Fruit fly (Drosophila melanogaster) whole organism, embryonic: ENCODE measurements around the gene Mkp3.
A peak's percentile ranks its signal among the peaks of the same experiment; 100 is the strongest.

Experiments
- Adf1 ChIP-seq: fragments of 200-800 bp; sonication (Bioruptor generic); IDR thresholded peaks from 2 replicates; pipeline ENCODE4 v1.3.6; 2022; ENCODE audit warnings: missing biosample characterization, missing genetic modification characterization
- Awh ChIP-seq: fragments of 200-800 bp; sonication (Bioruptor generic); IDR thresholded peaks from 2 replicates; pipeline ENCODE4, ENCODE4 v1.3.6; 2022; ENCODE audit warnings: missing biosample characterization, missing genetic modification characterization
- CG10209 ChIP-seq: fragments of 200-800 bp; sonication (Bioruptor generic); optimal IDR thresholded peaks from 3 replicates; lab custom pipeline; 2017; ENCODE audit warnings: missing biosample characterization, mild to moderate bottlenecking, missing genetic modification characterization, missing genetic modification reagents
- CG10565 ChIP-seq: fragments of 200-800 bp; sonication (Bioruptor generic); optimal IDR thresholded peaks from 3 replicates; lab custom pipeline; 2016; ENCODE audit warnings: missing biosample characterization, mild to moderate bottlenecking, missing genetic modification characterization
- CG10979 ChIP-seq: fragments of 200-800 bp; sonication (Bioruptor generic); optimal IDR thresholded peaks from 2 replicates; lab custom pipeline; 2018; ENCODE audit warnings: missing biosample characterization, mild to moderate bottlenecking, missing genetic modification characterization, moderate library complexity
- CG12299 ChIP-seq: fragments of 200-800 bp; sonication (Bioruptor generic); optimal IDR thresholded peaks from 2 replicates; lab custom pipeline; 2018; ENCODE audit warnings: missing biosample characterization, mild to moderate bottlenecking, missing genetic modification characterization
- CG15269 ChIP-seq: fragments of 200-800 bp; sonication (Bioruptor generic); optimal IDR thresholded peaks from 2 replicates; lab custom pipeline; 2018; ENCODE audit warnings: missing biosample characterization, mild to moderate bottlenecking, missing genetic modification characterization, moderate library complexity
- CG1603 ChIP-seq: fragments of 200-800 bp; sonication (Bioruptor generic); optimal IDR thresholded peaks from 2 replicates; lab custom pipeline; 2019; ENCODE audit warnings: missing biosample characterization, mild to moderate bottlenecking, missing genetic modification characterization, moderate library complexity
- CG17568 ChIP-seq: fragments of 200-800 bp; sonication (Bioruptor generic); optimal IDR thresholded peaks from 2 replicates; lab custom pipeline; 2018; ENCODE audit warnings: missing biosample characterization, mild to moderate bottlenecking, missing genetic modification characterization, moderate library complexity
- CG18619 ChIP-seq: fragments of 200-800 bp; sonication (Bioruptor generic); optimal IDR thresholded peaks from 3 replicates; lab custom pipeline; 2017; ENCODE audit warnings: missing biosample characterization, mild to moderate bottlenecking, missing genetic modification characterization
- CG2889 ChIP-seq: fragments of 200-800 bp; sonication (Bioruptor generic); IDR thresholded peaks from 3 replicates; pipeline ENCODE4 v1.3.6; 2022; ENCODE audit warnings: missing biosample characterization, missing genetic modification characterization
- CG30020 ChIP-seq: fragments of 200-800 bp; optimal IDR thresholded peaks from 2 replicates; lab custom pipeline; 2019; ENCODE audit warnings: missing biosample characterization, mild to moderate bottlenecking, missing genetic modification characterization, moderate library complexity
- CG30403 ChIP-seq: fragments of 200-800 bp; sonication (Bioruptor generic); optimal IDR thresholded peaks from 3 replicates; lab custom pipeline; 2016; ENCODE audit warnings: missing biosample characterization, missing genetic modification characterization
- CG3838 ChIP-seq: fragments of 200-800 bp; sonication (Bioruptor generic); optimal IDR thresholded peaks from 3 replicates; lab custom pipeline; 2016; ENCODE audit warnings: missing biosample characterization, missing genetic modification characterization
- CG43689 ChIP-seq: fragments of 200-800 bp; sonication (Bioruptor generic); IDR thresholded peaks from 2 replicates; pipeline ENCODE4 v1.3.6; 2022; ENCODE audit warnings: missing biosample characterization, missing genetic modification characterization
- CG4617 ChIP-seq: fragments of 200-800 bp; sonication (Bioruptor generic); optimal IDR thresholded peaks from 3 replicates; lab custom pipeline; 2016; ENCODE audit warnings: missing biosample characterization, missing genetic modification characterization, borderline replicate concordance
- CG6689 ChIP-seq: fragments of 200-800 bp; sonication (Bioruptor generic); IDR thresholded peaks from 2 replicates; pipeline ENCODE4 v1.3.6; 2022; ENCODE audit warnings: missing biosample characterization, missing genetic modification characterization
- CG7839 ChIP-seq: fragments of 200-800 bp; sonication (Bioruptor generic); optimal IDR thresholded peaks from 3 replicates; lab custom pipeline; 2018; ENCODE audit warnings: missing biosample characterization, mild to moderate bottlenecking, missing genetic modification characterization, moderate library complexity
- CG7963 ChIP-seq: fragments of 200-800 bp; sonication (Bioruptor generic); IDR thresholded peaks from 3 replicates; pipeline ENCODE4 v1.3.6; 2022; ENCODE audit warnings: missing biosample characterization, missing genetic modification characterization; ENCODE audit not compliant: partially characterized antibody
- CG9817 ChIP-seq: fragments of 200-800 bp; sonication (Bioruptor generic); optimal IDR thresholded peaks from 2 replicates; lab custom pipeline; 2018; ENCODE audit warnings: missing biosample characterization, mild to moderate bottlenecking, missing genetic modification characterization, moderate library complexity
- Dbx ChIP-seq: fragments of 200-800 bp; sonication (Bioruptor generic); IDR thresholded peaks from 3 replicates; pipeline ENCODE4 v1.3.6; 2022; ENCODE audit warnings: missing biosample characterization, missing genetic modification characterization
- Dip2 ChIP-seq: fragments of 200-800 bp; sonication (Bioruptor generic); IDR thresholded peaks from 2 replicates; pipeline ENCODE4 v1.3.6; 2022; ENCODE audit warnings: missing biosample characterization, missing genetic modification characterization
- Eip74EF ChIP-seq, 2 experiments: fragments of 200-800 bp in 1 of 2; fragments of >200 bp in 1 of 2; sonication (Bioruptor generic) in 1 of 2; optimal IDR thresholded peaks; 2 replicates each; lab custom pipeline; 2017 to 2019; ENCODE audit warnings: missing biosample characterization in 2 of 2, missing genetic modification characterization in 2 of 2, mild to moderate bottlenecking in 1 of 2, moderate library complexity in 1 of 2
- Elba2 ChIP-seq: fragments of 200-800 bp; sonication (Bioruptor generic); optimal IDR thresholded peaks from 3 replicates; lab custom pipeline; 2016; ENCODE audit warnings: missing biosample characterization, missing genetic modification characterization
- Kr ChIP-seq: fragments of 200-800 bp; sonication (Bioruptor generic); optimal IDR thresholded peaks from 2 replicates; lab custom pipeline; 2017; ENCODE audit warnings: missing biosample characterization, mild to moderate bottlenecking, missing genetic modification characterization
- MBD-R2 ChIP-seq: fragments of 200-800 bp; sonication (Bioruptor generic); IDR thresholded peaks from 2 replicates; pipeline ENCODE4 v1.3.6; 2022; ENCODE audit warnings: missing biosample characterization, missing genetic modification characterization
- Nf-YB ChIP-seq: fragments of 200-800 bp; sonication (Bioruptor generic); optimal IDR thresholded peaks from 3 replicates; lab custom pipeline; 2019; ENCODE audit warnings: missing biosample characterization, mild to moderate bottlenecking, missing genetic modification characterization, moderate library complexity
- ap ChIP-seq: fragments of 200-800 bp; sonication (Bioruptor generic); IDR thresholded peaks from 2 replicates; pipeline ENCODE4 v1.3.6; 2022; ENCODE audit warnings: missing biosample characterization, missing genetic modification characterization
- az2 ChIP-seq: fragments of 200-800 bp; sonication (Bioruptor generic); optimal IDR thresholded peaks from 3 replicates; lab custom pipeline; 2016; ENCODE audit warnings: missing biosample characterization, missing genetic modification characterization
- chif ChIP-seq, 2 experiments: fragments of 200-800 bp; sonication (Bioruptor generic); optimal IDR thresholded peaks; 3 replicates each; lab custom pipeline; 2016; ENCODE audit warnings: missing biosample characterization in 2 of 2, missing genetic modification characterization in 2 of 2
- cwo ChIP-seq: fragments of 200-800 bp; sonication (Bioruptor generic); optimal IDR thresholded peaks from 3 replicates; lab custom pipeline; 2017; ENCODE audit warnings: missing biosample characterization, missing genetic modification characterization, mild to moderate bottlenecking, moderate library complexity, missing genetic modification reagents
- da ChIP-seq: fragments of 200-800 bp; sonication (Bioruptor generic); optimal IDR thresholded peaks from 2 replicates; lab custom pipeline; 2016; ENCODE audit warnings: missing biosample characterization, missing genetic modification characterization
- dati ChIP-seq: fragments of 200-800 bp; sonication (Bioruptor generic); IDR thresholded peaks from 2 replicates; pipeline ENCODE4 v1.3.6; 2022; ENCODE audit warnings: missing biosample characterization, missing genetic modification characterization
- dysf ChIP-seq: fragments of 200-800 bp; sonication (Bioruptor generic); IDR thresholded peaks from 3 replicates; pipeline ENCODE4 v1.3.6; 2022; ENCODE audit warnings: missing biosample characterization, missing genetic modification characterization
- eve ChIP-seq, 2 experiments: fragments of >200 bp; optimal IDR thresholded peaks; 2 replicates each; lab custom pipeline; 2017; ENCODE audit warnings: missing biosample characterization in 2 of 2, missing genetic modification characterization in 2 of 2
- eyg ChIP-seq: fragments of 200-800 bp; sonication (Bioruptor generic); optimal IDR thresholded peaks from 3 replicates; lab custom pipeline; 2016; ENCODE audit warnings: missing biosample characterization, missing genetic modification characterization
- hb ChIP-seq: fragments of 200-800 bp; sonication (Bioruptor generic); IDR thresholded peaks from 3 replicates; pipeline ENCODE4 v1.3.6; 2022; ENCODE audit warnings: missing biosample characterization, missing genetic modification characterization; ENCODE audit not compliant: partially characterized antibody
- lov ChIP-seq, 2 experiments: fragments of 200-800 bp in 1 of 2; fragments of >200 bp in 1 of 2; sonication (Bioruptor generic) in 1 of 2; IDR thresholded peaks in 1 of 2; optimal IDR thresholded peaks in 1 of 2; 2 replicates in 1 of 2; 3 replicates in 1 of 2; pipeline versions ENCODE4 v1.3.6 to Lab custom; 2017 to 2022; ENCODE audit warnings: missing biosample characterization in 1 of 2, missing genetic modification characterization in 1 of 2
- onecut ChIP-seq: fragments of 200-800 bp; sonication (Bioruptor generic); IDR thresholded peaks from 2 replicates; pipeline ENCODE4 v1.3.6; 2022; ENCODE audit warnings: missing biosample characterization, missing genetic modification characterization
- pfk ChIP-seq: fragments of 200-800 bp; sonication (Bioruptor generic); optimal IDR thresholded peaks from 2 replicates; lab custom pipeline; 2018; ENCODE audit warnings: missing biosample characterization, mild to moderate bottlenecking, missing genetic modification characterization, moderate library complexity
- pum ChIP-seq: fragments of 200-800 bp; sonication (Bioruptor generic); optimal IDR thresholded peaks from 2 replicates; lab custom pipeline; 2016; ENCODE audit warnings: missing biosample characterization, missing genetic modification characterization
- rib ChIP-seq: fragments of 200-800 bp; sonication (Bioruptor generic); IDR thresholded peaks from 2 replicates; pipeline ENCODE4 v1.3.6; 2022; ENCODE audit warnings: missing biosample characterization, missing genetic modification characterization
- sisA ChIP-seq: fragments of 200-800 bp; sonication (Bioruptor generic); IDR thresholded peaks from 2 replicates; pipeline ENCODE4 v1.3.6; 2022; ENCODE audit warnings: missing biosample characterization, missing genetic modification characterization
- slp2 ChIP-seq: fragments of 200-800 bp; sonication (Bioruptor generic); optimal IDR thresholded peaks from 2 replicates; lab custom pipeline; 2016; ENCODE audit warnings: missing biosample characterization, missing genetic modification characterization
- sob ChIP-seq: fragments of 200-800 bp; sonication (Bioruptor generic); IDR thresholded peaks from 2 replicates; pipeline ENCODE4 v1.3.6; 2022; ENCODE audit warnings: missing biosample characterization, missing genetic modification characterization
- tup ChIP-seq: fragments of 200-800 bp; sonication (Bioruptor generic); optimal IDR thresholded peaks from 2 replicates; lab custom pipeline; 2016; ENCODE audit warnings: missing biosample characterization, mild to moderate bottlenecking, missing genetic modification characterization, moderate library complexity
- unc-4 ChIP-seq: fragments of 200-800 bp; sonication (Bioruptor generic); IDR thresholded peaks from 2 replicates; pipeline ENCODE4 v1.3.6; 2022; ENCODE audit warnings: missing biosample characterization, missing genetic modification characterization; ENCODE audit not compliant: partially characterized antibody
- z ChIP-seq: fragments of 200-800 bp; sonication (Bioruptor generic); IDR thresholded peaks from 3 replicates; pipeline ENCODE4 v1.3.6; 2022; ENCODE audit warnings: missing biosample characterization, missing genetic modification characterization

Mkp3 gene

DNA sequence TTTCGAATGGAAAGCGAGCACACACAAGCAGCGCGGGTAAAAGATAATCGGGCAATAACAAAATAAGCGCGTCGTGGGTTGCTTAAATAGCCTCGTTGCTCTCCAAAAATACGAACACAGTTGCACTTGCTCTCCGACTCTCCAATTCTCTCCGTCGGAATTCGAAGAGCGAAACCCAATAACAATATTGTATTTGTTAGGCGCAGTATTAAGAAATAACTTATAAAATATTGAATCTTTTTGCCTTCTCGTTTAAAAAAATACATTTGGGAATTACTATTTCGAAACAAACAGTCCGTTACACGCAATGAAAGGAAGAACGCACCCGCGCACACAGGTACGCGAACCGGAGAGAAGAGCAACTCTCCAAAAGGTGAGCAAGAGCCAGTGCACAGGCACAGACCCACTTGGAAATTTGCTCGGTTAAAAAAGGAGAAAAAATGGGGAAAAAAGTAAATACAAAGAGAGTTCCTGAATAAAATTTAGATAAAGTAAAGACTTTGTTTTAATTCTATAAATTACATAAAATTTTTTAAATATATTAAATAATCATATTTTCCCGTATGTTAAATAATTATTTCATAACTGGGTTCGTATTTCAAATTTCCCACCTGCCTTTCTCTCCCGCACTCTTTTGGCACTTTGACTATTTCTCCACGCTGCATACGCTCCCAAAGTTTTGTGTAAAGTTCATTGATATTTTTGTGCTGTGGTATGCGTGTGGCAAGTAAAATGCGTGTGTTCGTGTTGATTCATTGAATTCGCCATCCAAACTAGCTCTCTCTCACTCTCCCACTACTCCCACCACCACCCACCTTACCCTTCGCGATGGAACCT, at the start of gene Mkp3 (continued):
- TF ChIP-seq unc-4 (GFP tag; lab: Robert Waterston, UW): 0 out of 2 replicates have a peak, but pooled peaks have one; percentile 3
- peak; percentile 76 for TF ChIP-seq ap (GFP tag; lab: Robert Waterston, UW)
- TF ChIP-seq Elba2 (GFP tag; lab: Kevin White, UChicago): no peak
- TF ChIP-seq pum (GFP tag; lab: Kevin White, UChicago): peak; percentile 8
- TF ChIP-seq lov (optimal IDR thresholded peaks at IDR 0.05; lab: Kevin White, UChicago): no peak
- TF ChIP-seq lov (GFP tag; IDR thresholded peaks at IDR 0.05; lab: Robert Waterston, UW): peak; percentile 77; the same call in 1 of the 3 replicates
- TF ChIP-seq Awh (GFP tag; lab: Robert Waterston, UW): peak; percentile 55
- peak; percentile 53; the same call in 1 of the 2 replicates for TF ChIP-seq dati (GFP tag; lab: Robert Waterston, UW)
- no peak for TF ChIP-seq CG7963 (GFP tag; lab: Robert Waterston, UW)
- no peak for TF ChIP-seq CG1603 (tag; lab: Kevin White, UChicago)
- peak; percentile 94 for TF ChIP-seq dysf (GFP tag; lab: Robert Waterston, UW)
- peak; percentile 77 for TF ChIP-seq Nf-YB (GFP tag; lab: Kevin White, UChicago)
- TF ChIP-seq CG6689 (GFP tag; lab: Robert Waterston, UW): peak; percentile 94
- peak; percentile 90 for TF ChIP-seq CG18619 (GFP tag; lab: Kevin White, UChicago)
- TF ChIP-seq eyg: no peak
- peak; percentile 85 for TF ChIP-seq CG30403 (GFP tag; lab: Kevin White, UChicago)
- TF ChIP-seq CG43689: peak; percentile 52; the same call in 1 of the 2 replicates
- peak; percentile 79 for TF ChIP-seq sisA
- TF ChIP-seq z (GFP tag; lab: Robert Waterston, UW): no peak
- TF ChIP-seq CG10209 (GFP tag; lab: Kevin White, UChicago): peak; percentile 87
- peak; percentile 42 for TF ChIP-seq tup
- peak; percentile 93 for TF ChIP-seq CG15269 (tag; lab: Kevin White, UChicago)
- peak; percentile 75 for TF ChIP-seq az2 (GFP tag; lab: Kevin White, UChicago)
- TF ChIP-seq rib (GFP tag; lab: Robert Waterston, UW): no peak; the same call in 1 of the 2 replicates
- TF ChIP-seq CG3838 (GFP tag; lab: Kevin White, UChicago): no peak
- no peak for TF ChIP-seq Dip2
- TF ChIP-seq CG12299 (tag; lab: Kevin White, UChicago): peak; percentile 86
- peak; percentile 62 for TF ChIP-seq MBD-R2 (GFP tag; lab: Robert Waterston, UW)
- peak; percentile 72 for TF ChIP-seq Adf1 (GFP tag; lab: Robert Waterston, UW)
- TF ChIP-seq CG4617: peak; percentile 6
- TF ChIP-seq hb (GFP tag; lab: Robert Waterston, UW): no peak
- TF ChIP-seq sob (GFP tag; lab: Robert Waterston, UW): peak; percentile 90
- TF ChIP-seq eve (GFP tag; optimal IDR thresholded peaks at IDR 0.05; lab: Kevin White, UChicago): peak in 1 of 2 experiments; percentile 75
- TF ChIP-seq chif (GFP tag; optimal IDR thresholded peaks at IDR 0.05; lab: Kevin White, UChicago): no peak
- TF ChIP-seq CG7839 (tag; lab: Kevin White, UChicago): peak; percentile 94
- no peak for TF ChIP-seq slp2
- TF ChIP-seq Eip74EF (GFP tag; optimal IDR thresholded peaks at IDR 0.05; lab: Kevin White, UChicago): peak in 1 of 2 experiments; percentile 89
- peak; percentile 77 for TF ChIP-seq onecut
- TF ChIP-seq cwo (GFP tag; lab: Kevin White, UChicago): peak; percentile 90
- TF ChIP-seq Dbx (GFP tag; lab: Robert Waterston, UW): peak; percentile 87
- no peak for TF ChIP-seq da (GFP tag; lab: Kevin White, UChicago)
- TF ChIP-seq pfk (GFP tag; lab: Kevin White, UChicago): peak; percentile 17
- TF ChIP-seq Kr: no peak
- TF ChIP-seq CG2889: peak; percentile 89
- TF ChIP-seq CG10565: no peak
- TF ChIP-seq CG17568 (GFP tag; lab: Kevin White, UChicago): peak; percentile 85
- peak; percentile 86 for TF ChIP-seq CG10979 (tag; lab: Kevin White, UChicago)
- peak; percentile 77 for TF ChIP-seq CG9817 (tag; lab: Kevin White, UChicago)
- peak; percentile 58 for TF ChIP-seq CG30020 (tag; lab: Kevin White, UChicago)
